Fruit fly (Drosophila melanogaster) S2 (cell line): ENCODE data around the gene mri.

ENCODE experiments used
- CG8478 ChIP-seq: fragments of >200 bp; optimal IDR thresholded peaks from 2 replicates; lab custom pipeline; 2018
- CTCF ChIP-seq, 2 experiments: fragments of >200 bp; optimal IDR thresholded peaks; 2 replicates each; lab custom pipeline; 2018

dm6 chr3L:225120-225519 is 25.1 kb downstream of the mri start:
- TF ChIP-seq CTCF (optimal IDR thresholded peaks at IDR 0.05; lab: Kevin White, UChicago) (no peak), CG8478 (lab: Kevin White, UChicago) (no peak)
